Worm (Caenorhabditis elegans) whole organism, L1 larva: Measurements from ENCODE around the gene rab-14.
A peak's percentile ranks its signal among the peaks of the same experiment; 100 is the strongest.

Experiments
- C04F5.9 ChIP-seq: sonication (generic microtip); optimal IDR thresholded peaks from 2 replicates; lab custom pipeline; 2016; ENCODE audit warnings: missing genetic modification characterization, missing compliant biosample characterization
- blmp-1 ChIP-seq: fragments of 150-350 bp; optimal IDR thresholded peaks from 2 replicates; lab custom pipeline; 2014; ENCODE audit warnings: missing biosample characterization, missing genetic modification characterization
- ceh-63 ChIP-seq: fragments of 200-800 bp; sonication (Bioruptor generic); optimal IDR thresholded peaks from 2 replicates; lab custom pipeline; 2018; ENCODE audit warnings: mild to moderate bottlenecking, missing genetic modification characterization, missing compliant biosample characterization
- ceh-82 ChIP-seq, 3 experiments: fragments of 150-350 bp in 1 of 3; sonication (generic microtip) in 2 of 3; optimal IDR thresholded peaks; 2 replicates each; lab custom pipeline; 2014 to 2017; ENCODE audit warnings: missing biosample characterization in 3 of 3, missing genetic modification characterization in 3 of 3
- ceh-90 ChIP-seq: sonication (generic microtip); optimal IDR thresholded peaks from 2 replicates; lab custom pipeline; 2016; ENCODE audit warnings: missing genetic modification characterization, missing compliant biosample characterization
- ces-1 ChIP-seq: fragments of 150-350 bp; optimal IDR thresholded peaks from 2 replicates; lab custom pipeline; 2014; ENCODE audit warnings: missing biosample characterization, missing genetic modification reagents, missing genetic modification characterization
- dsc-1 ChIP-seq: sonication (generic microtip); optimal IDR thresholded peaks from 2 replicates; lab custom pipeline; 2016; ENCODE audit warnings: mild to moderate bottlenecking, missing genetic modification characterization, missing compliant biosample characterization
- efl-1 ChIP-seq, 4 experiments: fragments of 150-350 bp; optimal IDR thresholded peaks in 3 of 4; peaks in 1 of 4; 1 replicate in 1 of 4; 2 replicates in 3 of 4; lab custom pipeline; 2014; ENCODE audit warnings: missing biosample characterization in 2 of 4, missing genetic modification characterization in 2 of 4, missing genetic modification reagents in 2 of 4
- efl-3 ChIP-seq: fragments of 200-800 bp; sonication (Bioruptor generic); optimal IDR thresholded peaks from 2 replicates; lab custom pipeline; 2018; ENCODE audit warnings: mild to moderate bottlenecking, missing genetic modification characterization, missing compliant biosample characterization
- elt-2 ChIP-seq: sonication (generic microtip); optimal IDR thresholded peaks from 2 replicates; lab custom pipeline; 2016; ENCODE audit warnings: missing genetic modification characterization, mild to moderate bottlenecking, inconsistent platforms, missing compliant biosample characterization, missing genetic modification reagents
- elt-3 ChIP-seq, 6 experiments: fragments of 150-350 bp in 1 of 6; sonication (generic microtip); optimal IDR thresholded peaks; 2 replicates each; lab custom pipeline; 2017 to 2018; ENCODE audit warnings: missing biosample characterization in 6 of 6, missing genetic modification characterization in 6 of 6, inconsistent platforms in 1 of 6
- fkh-10 ChIP-seq: sonication (generic microtip); optimal IDR thresholded peaks from 2 replicates; lab custom pipeline; 2017; ENCODE audit warnings: missing biosample characterization, missing genetic modification reagents, missing genetic modification characterization
- fkh-8 ChIP-seq: sonication (generic microtip); optimal IDR thresholded peaks from 2 replicates; lab custom pipeline; 2016; ENCODE audit warnings: mild to moderate bottlenecking, missing genetic modification characterization, missing compliant biosample characterization
- fos-1 ChIP-seq: fragments of 150-350 bp; optimal IDR thresholded peaks from 2 replicates; lab custom pipeline; 2014; ENCODE audit warnings: missing biosample characterization, missing genetic modification characterization
- grh-1 ChIP-seq: fragments of 200-800 bp; sonication (Bioruptor generic); IDR thresholded peaks from 2 replicates; pipeline ENCODE4 v1.3.6; 2022; ENCODE audit warnings: missing genetic modification reagents, missing genetic modification characterization, missing compliant biosample characterization
- hpl-2 ChIP-seq: fragments of 150-350 bp; optimal IDR thresholded peaks from 2 replicates; lab custom pipeline; 2014; ENCODE audit warnings: missing biosample characterization, missing genetic modification reagents, missing genetic modification characterization
- isw-1 ChIP-seq: fragments of 200-800 bp; sonication (Bioruptor generic); IDR thresholded peaks from 2 replicates; pipeline ENCODE4 v1.3.6; 2022; ENCODE audit warnings: missing genetic modification characterization, missing compliant biosample characterization
- lin-13 ChIP-seq: fragments of 150-350 bp; optimal IDR thresholded peaks from 2 replicates; lab custom pipeline; 2014; ENCODE audit warnings: missing biosample characterization, missing genetic modification reagents, missing genetic modification characterization
- lin-14 ChIP-seq: fragments of 200-800 bp; sonication (Bioruptor generic); optimal IDR thresholded peaks from 2 replicates; lab custom pipeline; 2018; ENCODE audit warnings: mild to moderate bottlenecking, missing genetic modification characterization, moderate library complexity, missing compliant biosample characterization
- lin-35 ChIP-seq, 2 experiments: fragments of 150-350 bp; optimal IDR thresholded peaks; 2 replicates each; lab custom pipeline; 2014; ENCODE audit warnings: missing biosample characterization in 2 of 2, missing genetic modification characterization in 2 of 2, missing genetic modification reagents in 2 of 2
- lir-3 ChIP-seq: sonication (generic microtip); optimal IDR thresholded peaks from 2 replicates; lab custom pipeline; 2016; ENCODE audit warnings: mild to moderate bottlenecking, missing genetic modification characterization, moderate library complexity, missing compliant biosample characterization; ENCODE audit not compliant: poor library complexity
- lsy-2 ChIP-seq, 2 experiments: fragments of 150-350 bp; optimal IDR thresholded peaks; 2 replicates each; lab custom pipeline; 2014; ENCODE audit warnings: missing biosample characterization in 2 of 2, missing genetic modification characterization in 2 of 2
- mep-1 ChIP-seq: fragments of 150-350 bp; optimal IDR thresholded peaks from 2 replicates; lab custom pipeline; 2014; ENCODE audit warnings: missing biosample characterization, missing genetic modification characterization
- nhr-19 ChIP-seq: fragments of 200-800 bp; sonication (Bioruptor generic); conservative IDR thresholded peaks from 2 replicates; pipeline ENCODE4 v1.3.6; 2022; ENCODE audit warnings: missing genetic modification characterization, missing compliant biosample characterization
- nhr-20 ChIP-seq: sonication (generic microtip); optimal IDR thresholded peaks from 2 replicates; lab custom pipeline; 2016; ENCODE audit warnings: mild to moderate bottlenecking, missing genetic modification characterization, missing compliant biosample characterization
- nhr-47 ChIP-seq: sonication (generic microtip); optimal IDR thresholded peaks from 2 replicates; lab custom pipeline; 2016; ENCODE audit warnings: mild to moderate bottlenecking, missing genetic modification characterization, moderate library complexity, missing compliant biosample characterization
- nhr-71 ChIP-seq: sonication (generic microtip); optimal IDR thresholded peaks from 2 replicates; lab custom pipeline; 2016; ENCODE audit warnings: mild to moderate bottlenecking, missing genetic modification characterization, moderate library complexity, missing compliant biosample characterization
- nhr-85 ChIP-seq: sonication (generic microtip); peaks from one replicate; lab custom pipeline; 2016; ENCODE audit warnings: missing genetic modification characterization, inconsistent platforms, missing compliant biosample characterization
- nhr-90 ChIP-seq: sonication (generic microtip); optimal IDR thresholded peaks from 2 replicates; lab custom pipeline; 2016; ENCODE audit warnings: mild to moderate bottlenecking, missing genetic modification characterization, missing compliant biosample characterization; ENCODE audit not compliant: poor library complexity
- pag-3 ChIP-seq: sonication (generic microtip); optimal IDR thresholded peaks from 2 replicates; lab custom pipeline; 2017; ENCODE audit warnings: missing genetic modification characterization, mild to moderate bottlenecking, missing compliant biosample characterization, antibody characterized with exemption, borderline replicate concordance; ENCODE audit not compliant: insufficient read depth
- pax-3 ChIP-seq: fragments of 200-800 bp; sonication (Bioruptor generic); optimal IDR thresholded peaks from 2 replicates; lab custom pipeline; 2018; ENCODE audit warnings: mild to moderate bottlenecking, missing genetic modification characterization, moderate library complexity, missing compliant biosample characterization
- rnt-1 ChIP-seq: sonication (generic microtip); optimal IDR thresholded peaks from 2 replicates; lab custom pipeline; 2016; ENCODE audit warnings: mild to moderate bottlenecking, missing genetic modification characterization, moderate library complexity, missing compliant biosample characterization
- skn-1 ChIP-seq: fragments of 150-350 bp; optimal IDR thresholded peaks from 2 replicates; lab custom pipeline; 2014; ENCODE audit warnings: missing biosample characterization, missing genetic modification characterization
- snu-23 ChIP-seq: sonication (generic microtip); optimal IDR thresholded peaks from 2 replicates; lab custom pipeline; 2016; ENCODE audit warnings: missing genetic modification characterization, missing compliant biosample characterization
- sptf-1 ChIP-seq: fragments of 150-350 bp; optimal IDR thresholded peaks from 2 replicates; lab custom pipeline; 2014; ENCODE audit warnings: missing biosample characterization, missing genetic modification characterization
- swsn-7 ChIP-seq: sonication (generic microtip); optimal IDR thresholded peaks from 2 replicates; lab custom pipeline; 2016; ENCODE audit warnings: missing genetic modification characterization, missing compliant biosample characterization
- unc-130 ChIP-seq: fragments of 150-350 bp; optimal IDR thresholded peaks from 2 replicates; lab custom pipeline; 2017; ENCODE audit warnings: missing biosample characterization, missing genetic modification characterization, inconsistent platforms
- unc-98 ChIP-seq: fragments of 200-800 bp; sonication (Bioruptor generic); IDR thresholded peaks from 2 replicates; pipeline ENCODE4 v1.3.6; 2022; ENCODE audit warnings: missing genetic modification characterization, missing compliant biosample characterization
- xbp-1 ChIP-seq: sonication (generic microtip); optimal IDR thresholded peaks from 2 replicates; lab custom pipeline; 2016; ENCODE audit warnings: missing genetic modification characterization, missing compliant biosample characterization
- zag-1 ChIP-seq: fragments of 150-350 bp; optimal IDR thresholded peaks from 2 replicates; lab custom pipeline; 2014; ENCODE audit warnings: missing biosample characterization, missing genetic modification characterization
- zip-4 ChIP-seq: fragments of 200-800 bp; sonication (Bioruptor generic); optimal IDR thresholded peaks from 2 replicates; lab custom pipeline; 2018; ENCODE audit warnings: mild to moderate bottlenecking, missing genetic modification characterization, moderate library complexity, missing compliant biosample characterization
- ztf-11 ChIP-seq, 2 experiments: sonication (generic microtip); optimal IDR thresholded peaks; 2 replicates each; lab custom pipeline; 2016 to 2017; ENCODE audit warnings: missing genetic modification characterization in 2 of 2, missing biosample characterization in 1 of 2, missing compliant biosample characterization in 1 of 2
- ztf-4 ChIP-seq: fragments of 150-350 bp; optimal IDR thresholded peaks from 2 replicates; lab custom pipeline; 2014; ENCODE audit warnings: missing biosample characterization, missing genetic modification characterization

The rab-14 gene

DNA sequence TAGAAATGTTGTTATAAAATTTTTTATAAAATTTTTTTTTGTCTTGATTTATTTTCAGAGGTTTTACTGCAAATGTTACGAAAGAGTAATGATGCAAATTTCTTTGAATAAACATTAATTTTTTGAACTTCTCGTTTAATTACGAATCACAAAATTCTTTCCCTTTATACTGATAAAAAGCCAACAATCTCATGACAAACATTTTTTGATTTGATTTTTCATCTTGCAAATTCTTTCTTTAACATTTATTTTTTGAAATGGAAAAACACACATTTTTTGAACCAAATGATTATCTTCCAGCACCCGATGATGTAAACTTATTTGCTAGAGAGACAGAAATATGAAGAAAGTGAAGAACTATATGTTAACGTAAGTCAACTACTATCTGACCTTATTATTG, 13.8 kb upstream of the rab-14 start, which contains the start of gene K09E9.1:
Gene K09E9.1, plus strand, starts transcription at position 301 of the 400 bp plus-strand sequence.
- TF ChIP-seq dsc-1 (tag; lab: Kevin White, UChicago) (no peak), isw-1 (GFP tag; lab: Robert Waterston, UW) (no peak), unc-98 (GFP tag; lab: Robert Waterston, UW) (no peak)

DNA sequence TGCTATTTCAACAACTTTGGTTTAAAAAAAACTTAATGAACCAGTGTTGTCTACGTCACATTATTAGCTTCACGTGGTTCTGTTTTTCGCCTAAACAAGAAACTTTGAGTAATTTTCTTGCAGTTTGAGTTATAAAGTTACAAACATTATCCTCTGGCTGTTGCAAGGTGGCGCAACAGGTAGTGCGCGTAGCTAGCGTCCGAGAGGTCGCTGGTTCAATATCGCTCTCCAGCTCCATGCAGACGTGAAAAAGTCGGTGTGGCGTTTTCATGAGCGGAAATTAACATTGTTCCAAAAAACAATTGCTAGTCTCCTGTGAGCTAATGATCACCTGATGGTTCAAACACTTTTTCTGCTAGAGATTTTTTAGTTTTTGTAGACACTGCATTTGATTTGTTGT, 12.8 kb upstream of the rab-14 start:
- TF ChIP-seq lin-35 (GFP tag; optimal IDR thresholded peaks at IDR 0.05; lab: Kevin White, UChicago) = peak in 1 of 2 experiments; percentile 27
- peak; percentile 76 for TF ChIP-seq nhr-85 (tag; lab: Kevin White, UChicago)
- TF ChIP-seq rnt-1 (tag; lab: Kevin White, UChicago) = peak; percentile 36
- TF ChIP-seq zag-1 = no peak
- no peak for TF ChIP-seq unc-130 (tag; lab: Kevin White, UChicago)
- TF ChIP-seq hpl-2 (GFP tag; lab: Kevin White, UChicago) = no peak
- TF ChIP-seq fos-1 (tag; lab: Kevin White, UChicago) = no peak
- TF ChIP-seq fkh-8 (tag; lab: Kevin White, UChicago) = peak; percentile 62
- peak; percentile 59 for TF ChIP-seq nhr-47
- peak; percentile 36 for TF ChIP-seq nhr-19 (GFP tag; lab: Robert Waterston, UW)
- TF ChIP-seq snu-23 = peak; percentile 50
- peak; percentile 32 for TF ChIP-seq nhr-20 (tag; lab: Kevin White, UChicago)
- TF ChIP-seq swsn-7 (tag; lab: Kevin White, UChicago) = peak; percentile 11
- peak; percentile 61 for TF ChIP-seq nhr-71
- peak; percentile 37 for TF ChIP-seq mep-1 (tag; lab: Kevin White, UChicago)
- peak; percentile 37 for TF ChIP-seq elt-2 (tag; lab: Kevin White, UChicago)
- peak; percentile 1 for TF ChIP-seq lir-3 (tag; lab: Kevin White, UChicago)
- TF ChIP-seq nhr-90 (tag; lab: Kevin White, UChicago) = peak; percentile 28
- no peak for TF ChIP-seq xbp-1 (tag; lab: Kevin White, UChicago)
- TF ChIP-seq lin-14 = peak; percentile 34
- no peak for TF ChIP-seq ztf-4 (tag; lab: Kevin White, UChicago)

DNA sequence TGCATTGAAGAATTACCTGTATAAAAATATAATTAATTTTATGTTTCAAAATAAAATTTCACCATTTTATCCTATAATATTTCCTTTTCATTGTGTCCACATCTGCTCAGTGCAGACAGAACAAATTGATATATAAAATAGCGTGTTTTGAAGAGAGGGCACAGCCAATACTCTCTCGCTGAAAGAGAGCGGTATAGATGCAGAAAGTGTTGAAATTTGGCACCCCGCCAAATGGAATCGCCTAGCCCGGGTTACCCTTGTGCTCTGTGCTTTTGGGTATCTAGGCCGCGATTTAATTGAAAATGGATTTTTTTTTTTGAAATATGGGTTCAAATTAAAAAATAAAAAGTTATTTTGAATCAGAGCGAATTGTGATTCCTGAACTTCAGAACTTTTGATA, 10.7 kb upstream of the rab-14 start:
- TF ChIP-seq lsy-2 (tag; optimal IDR thresholded peaks at IDR 0.05; lab: Kevin White, UChicago) (peak in 1 of 2 experiments; percentile 36), blmp-1 (no peak), dsc-1 (tag; lab: Kevin White, UChicago) (peak; percentile 41), snu-23 (peak; percentile 16), lir-3 (tag; lab: Kevin White, UChicago) (no peak), nhr-71 (peak; percentile 49), fkh-8 (tag; lab: Kevin White, UChicago) (peak; percentile 44), ztf-11 (tag; optimal IDR thresholded peaks at IDR 0.05; lab: Kevin White, UChicago) (no peak), skn-1 (tag; lab: Kevin White, UChicago) (peak; percentile 58), ceh-63 (no peak), efl-3 (GFP tag; lab: Kevin White, UChicago) (no peak), C04F5.9 (tag; lab: Kevin White, UChicago) (no peak), swsn-7 (tag; lab: Kevin White, UChicago) (peak; percentile 15), ceh-82 (tag; optimal IDR thresholded peaks at IDR 0.05; lab: Kevin White, UChicago) (peak in 2 of 3 experiments; percentile 4 to 46), nhr-47 (peak; percentile 41), mep-1 (tag; lab: Kevin White, UChicago) (peak; percentile 29), efl-1 (optimal IDR thresholded peaks at IDR 0.05; lab: Kevin White, UChicago) (peak in 1 of 2 experiments; percentile 21), efl-1 (GFP tag; optimal IDR thresholded peaks at IDR 0.05 in 1 of 2; lab: Kevin White, UChicago) (no peak), lin-14 (peak; percentile 64), sptf-1 (tag; lab: Kevin White, UChicago) (no peak)

DNA sequence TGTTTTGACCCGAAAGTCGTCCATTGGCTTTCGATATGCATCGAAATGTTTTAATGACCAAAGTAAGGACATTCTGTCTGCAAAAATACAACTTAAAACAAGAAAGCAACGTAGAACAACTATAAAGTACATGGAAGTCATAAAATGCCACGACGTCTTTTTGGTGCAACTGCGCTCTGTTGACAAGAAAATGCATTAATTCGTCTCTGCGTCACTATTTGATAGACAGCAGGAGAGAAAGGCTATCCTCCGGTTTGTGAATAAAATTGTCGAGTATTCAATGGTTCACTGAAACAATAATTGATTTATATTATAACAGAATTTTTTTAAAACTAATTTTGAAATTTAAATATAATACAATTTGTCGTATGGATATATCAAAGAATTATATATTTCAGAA, 10.0 kb upstream of the rab-14 start, which contains the start of gene ergi-3:
Gene ergi-3, minus strand, starts transcription at position 311 of the 400 bp plus-strand sequence.
- TF ChIP-seq pag-3 (tag; lab: Kevin White, UChicago) (no peak), fkh-10 (GFP tag; lab: Kevin White, UChicago) (no peak), zag-1 (peak; percentile 12), ceh-82 (tag; optimal IDR thresholded peaks at IDR 0.05; lab: Kevin White, UChicago) (peak in 2 of 3 experiments; percentile 1 to 79), elt-3 (tag; optimal IDR thresholded peaks at IDR 0.05; lab: Kevin White, UChicago) (peak in 2 of 6 experiments; percentile 23 to 48), pax-3 (tag; lab: Kevin White, UChicago) (no peak), fkh-8 (tag; lab: Kevin White, UChicago) (peak; percentile 15), unc-130 (tag; lab: Kevin White, UChicago) (peak; percentile 82), skn-1 (tag; lab: Kevin White, UChicago) (peak; percentile 40), zip-4 (GFP tag; lab: Kevin White, UChicago) (no peak), xbp-1 (tag; lab: Kevin White, UChicago) (peak; percentile 69), fos-1 (tag; lab: Kevin White, UChicago) (peak; percentile 28), lin-35 (GFP tag; optimal IDR thresholded peaks at IDR 0.05; lab: Kevin White, UChicago) (peak; percentile 49 to 78), grh-1 (GFP tag; lab: Robert Waterston, UW) (no peak), ces-1 (no peak), blmp-1 (peak; percentile 80), ceh-90 (tag; lab: Kevin White, UChicago) (no peak), lin-13 (GFP tag; lab: Kevin White, UChicago) (peak; percentile 27), dsc-1 (tag; lab: Kevin White, UChicago) (peak; percentile 46), efl-1 (optimal IDR thresholded peaks at IDR 0.05; lab: Kevin White, UChicago) (peak; percentile 34 to 51), efl-1 (GFP tag; optimal IDR thresholded peaks at IDR 0.05 in 1 of 2; lab: Kevin White, UChicago) (peak; percentile 9 to 77)
